1 fruit fly cellular context compared by ENCODE assay signal in the genomic region with DNA sequence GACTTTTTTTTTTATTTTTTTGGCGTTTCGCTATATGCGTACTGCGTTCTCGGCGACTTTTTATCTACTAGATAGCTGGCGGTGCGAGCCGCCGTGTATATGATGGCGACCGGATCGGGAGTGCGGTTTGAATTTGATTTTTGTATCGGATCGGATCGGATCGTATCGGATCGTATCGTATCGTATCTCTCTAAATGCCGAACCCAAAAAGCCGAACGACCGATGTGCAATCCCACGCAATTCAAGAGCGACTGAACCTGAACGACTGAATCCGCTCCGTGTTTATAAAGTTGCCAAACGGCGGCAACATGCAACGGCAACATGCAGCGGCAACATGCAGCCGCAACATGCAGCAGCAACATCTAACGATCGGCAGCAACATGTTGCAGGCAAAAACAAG.
A peak's percentile ranks its signal among the peaks of the same experiment; 100 is the strongest.
TF ChIP-seq lines count a peak whose summit lies in the region.

No protein-coding gene starts in this region.

TF ChIP-seq in whole organism, embryonic, 481 proteins besides CTCF, POLR2A, EP300 and RAD21 (continued from another document and continues in another):
- TF ChIP-seq CG13287 (GFP tag; IDR thresholded peaks at IDR 0.05; lab: Robert Waterston, UW; ENCODE audit: partially characterized antibody) (peak; percentile 35; the same call in 1 of the 2 replicates), Optix (GFP tag; IDR thresholded peaks at IDR 0.05; lab: Robert Waterston, UW) (peak; percentile 40; the same call in 1 of the 3 replicates), Eip74EF (GFP tag; optimal IDR thresholded peaks at IDR 0.05; lab: Kevin White, UChicago) (no peak), Elba2 (GFP tag; optimal IDR thresholded peaks at IDR 0.05; lab: Kevin White, UChicago) (no peak), CG12104 (GFP tag; optimal IDR thresholded peaks at IDR 0.05; lab: Kevin White, UChicago) (no peak), CG33557 (GFP tag; optimal IDR thresholded peaks at IDR 0.05; lab: Kevin White, UChicago) (no peak), Hr39 (optimal IDR thresholded peaks at IDR 0.05; lab: Kevin White, UChicago) (no peak), CG11560 (tag; IDR thresholded peaks at IDR 0.05; lab: Robert Waterston, UW) (no peak), CG11398 (GFP tag; optimal IDR thresholded peaks at IDR 0.05; lab: Kevin White, UChicago) (no peak), CG11247 (GFP tag; IDR thresholded peaks at IDR 0.05; lab: Robert Waterston, UW) (no peak), luna (GFP tag; optimal IDR thresholded peaks at IDR 0.05; lab: Kevin White, UChicago) (no peak), CG11696 (GFP tag; IDR thresholded peaks at IDR 0.05; lab: Robert Waterston, UW) (no peak), Dp (GFP tag; optimal IDR thresholded peaks at IDR 0.05; lab: Kevin White, UChicago) (no peak), MBD-R2 (GFP tag; IDR thresholded peaks at IDR 0.05; lab: Robert Waterston, UW) (no peak), ci (GFP tag; IDR thresholded peaks at IDR 0.05; lab: Robert Waterston, UW) (peak; percentile 73; the same call in 2 of the 3 replicates), CG6765 (GFP tag; optimal IDR thresholded peaks at IDR 0.05; lab: Kevin White, UChicago) (no peak), Hmx (GFP tag; optimal IDR thresholded peaks at IDR 0.05; lab: Kevin White, UChicago) (no peak), lov (optimal IDR thresholded peaks at IDR 0.05; lab: Kevin White, UChicago) (no peak), lov (GFP tag; IDR thresholded peaks at IDR 0.05; lab: Robert Waterston, UW) (no peak), ranshi (GFP tag; IDR thresholded peaks at IDR 0.05; lab: Robert Waterston, UW) (no peak), Max (GFP tag; optimal IDR thresholded peaks at IDR 0.05; lab: Kevin White, UChicago) (no peak), gcm2 (GFP tag; optimal IDR thresholded peaks at IDR 0.05; lab: Kevin White, UChicago) (no peak), dpn (GFP tag; optimal IDR thresholded peaks at IDR 0.05; lab: Kevin White, UChicago) (no peak), nerfin-2 (GFP tag; IDR thresholded peaks at IDR 0.05; lab: Robert Waterston, UW; ENCODE audit: partially characterized antibody) (0 out of 2 replicates have a peak, but pooled peaks have one; percentile 18), CG7372 (GFP tag; IDR thresholded peaks at IDR 0.05; lab: Robert Waterston, UW) (no peak), CG1024 (GFP tag; IDR thresholded peaks at IDR 0.05; lab: Robert Waterston, UW) (no peak), tna (GFP tag; IDR thresholded peaks at IDR 0.05; lab: Robert Waterston, UW; ENCODE audit: partially characterized antibody) (peak; percentile 24; the same call in 1 of the 2 replicates), CG4328 (GFP tag; optimal IDR thresholded peaks at IDR 0.05; lab: Kevin White, UChicago) (no peak), usp (GFP tag; optimal IDR thresholded peaks at IDR 0.05; lab: Kevin White, UChicago) (no peak), CG9437 (GFP tag; optimal IDR thresholded peaks at IDR 0.05; lab: Kevin White, UChicago) (no peak), crol (GFP tag; IDR thresholded peaks at IDR 0.05; lab: Robert Waterston, UW) (peak; percentile 9; the same call in 1 of the 2 replicates), CG10979 (tag; optimal IDR thresholded peaks at IDR 0.05; lab: Kevin White, UChicago) (no peak), CG9797 (GFP tag; optimal IDR thresholded peaks at IDR 0.05; lab: Kevin White, UChicago) (no peak), Mes4 (GFP tag; optimal IDR thresholded peaks at IDR 0.05; lab: Kevin White, UChicago) (no peak), exex (tag; optimal IDR thresholded peaks at IDR 0.05; lab: Kevin White, UChicago) (no peak), kni (GFP tag; optimal IDR thresholded peaks at IDR 0.05; lab: Kevin White, UChicago) (no peak), Sry-β (GFP tag; optimal IDR thresholded peaks at IDR 0.05; lab: Kevin White, UChicago) (no peak), CG12155 (GFP tag; optimal IDR thresholded peaks at IDR 0.05; lab: Kevin White, UChicago) (no peak), vnd (GFP tag; IDR thresholded peaks at IDR 0.05; lab: Robert Waterston, UW; ENCODE audit: partially characterized antibody) (no peak), E2f1 (GFP tag; IDR thresholded peaks at IDR 0.05; lab: Robert Waterston, UW) (no peak), stwl (tag; optimal IDR thresholded peaks at IDR 0.05; lab: Kevin White, UChicago) (peak; percentile 19), al (GFP tag; IDR thresholded peaks at IDR 0.05; lab: Robert Waterston, UW) (no peak), fd96Cb (tag; optimal IDR thresholded peaks at IDR 0.05; lab: Kevin White, UChicago) (no peak), Drgx (GFP tag; IDR thresholded peaks at IDR 0.05; lab: Robert Waterston, UW) (0 out of 2 replicates have a peak, but pooled peaks have one; percentile 14), cad (GFP tag; optimal IDR thresholded peaks at IDR 0.05; lab: Kevin White, UChicago) (no peak), CG12219 (GFP tag; optimal IDR thresholded peaks at IDR 0.05; lab: Kevin White, UChicago) (no peak), toy (GFP tag; IDR thresholded peaks at IDR 0.05; lab: Robert Waterston, UW) (no peak), Bgb (GFP tag; IDR thresholded peaks at IDR 0.05; lab: Robert Waterston, UW; ENCODE audit: partially characterized antibody) (peak; percentile 60; the same call in 1 of the 2 replicates), crp (GFP tag; optimal IDR thresholded peaks at IDR 0.05; lab: Kevin White, UChicago) (no peak), Gug (GFP tag; IDR thresholded peaks at IDR 0.05; lab: Robert Waterston, UW) (no peak), H15 (GFP tag; IDR thresholded peaks at IDR 0.05; lab: Robert Waterston, UW) (no peak), Ada2b (GFP tag; IDR thresholded peaks at IDR 0.05; lab: Robert Waterston, UW) (peak; percentile 18; the same call in 1 of the 2 replicates), da (GFP tag; optimal IDR thresholded peaks at IDR 0.05; lab: Kevin White, UChicago) (no peak), Atf6 (GFP tag; IDR thresholded peaks at IDR 0.05; lab: Robert Waterston, UW) (no peak), HLH4C (GFP tag; IDR thresholded peaks at IDR 0.05; lab: Robert Waterston, UW; ENCODE audit: partially characterized antibody) (peak; percentile 30; the same call in 1 of the 3 replicates), CG30431 (GFP tag; optimal IDR thresholded peaks at IDR 0.05; lab: Kevin White, UChicago) (no peak), abd-A (tag; optimal IDR thresholded peaks at IDR 0.05; lab: Kevin White, UChicago) (no peak), ro (GFP tag; IDR thresholded peaks at IDR 0.05; lab: Robert Waterston, UW) (no peak), Sox102F (GFP tag; optimal IDR thresholded peaks at IDR 0.05; lab: Kevin White, UChicago) (no peak), CG12744 (GFP tag; optimal IDR thresholded peaks at IDR 0.05; lab: Kevin White, UChicago) (no peak), slou (GFP tag; optimal IDR thresholded peaks at IDR 0.05; lab: Kevin White, UChicago) (no peak), eve (GFP tag; optimal IDR thresholded peaks at IDR 0.05; lab: Kevin White, UChicago) (no peak), cas (GFP tag; IDR thresholded peaks at IDR 0.05; lab: Robert Waterston, UW) (no peak), phol (tag; optimal IDR thresholded peaks at IDR 0.05; lab: Kevin White, UChicago) (no peak), CG2116 (GFP tag; optimal IDR thresholded peaks at IDR 0.05; lab: Kevin White, UChicago) (no peak), CG10274 (GFP tag; optimal IDR thresholded peaks at IDR 0.05; lab: Kevin White, UChicago) (no peak), CG18476 (GFP tag; optimal IDR thresholded peaks at IDR 0.05; lab: Kevin White, UChicago) (no peak), CG17328 (GFP tag; IDR thresholded peaks at IDR 0.05; lab: Robert Waterston, UW) (peak; percentile 40; the same call in 1 of the 2 replicates), CG9817 (tag; optimal IDR thresholded peaks at IDR 0.05; lab: Kevin White, UChicago) (no peak), CG16863 (GFP tag; optimal IDR thresholded peaks at IDR 0.05; lab: Kevin White, UChicago) (no peak), corto (GFP tag; optimal IDR thresholded peaks at IDR 0.05; lab: Kevin White, UChicago) (no peak), Hsf (GFP tag; optimal IDR thresholded peaks at IDR 0.05; lab: Kevin White, UChicago) (no peak), Dek (tag; optimal IDR thresholded peaks at IDR 0.05; lab: Kevin White, UChicago) (no peak), bowl (GFP tag; IDR thresholded peaks at IDR 0.05; lab: Robert Waterston, UW) (0 out of 2 replicates have a peak, but pooled peaks have one; percentile 8), CG13775 (GFP tag; optimal IDR thresholded peaks at IDR 0.05; lab: Kevin White, UChicago) (no peak), NfI (GFP tag; optimal IDR thresholded peaks at IDR 0.05; lab: Kevin White, UChicago) (no peak), CHES-1-like (GFP tag; optimal IDR thresholded peaks at IDR 0.05; lab: Kevin White, UChicago) (no peak), unc-4 (GFP tag; IDR thresholded peaks at IDR 0.05; lab: Robert Waterston, UW; ENCODE audit: partially characterized antibody) (no peak), CG6175 (GFP tag; IDR thresholded peaks at IDR 0.05; lab: Robert Waterston, UW) (0 out of 3 replicates have a peak, but pooled peaks have one; percentile 17), CG10267 (tag; optimal IDR thresholded peaks at IDR 0.05; lab: Kevin White, UChicago) (no peak), CG12299 (tag; optimal IDR thresholded peaks at IDR 0.05; lab: Kevin White, UChicago) (no peak), CG31224 (GFP tag; IDR thresholded peaks at IDR 0.05; lab: Robert Waterston, UW) (no peak), E2f2 (GFP tag; IDR thresholded peaks at IDR 0.05; lab: Robert Waterston, UW) (peak; percentile 30; the same call in 1 of the 2 replicates), Ptx1 (GFP tag; IDR thresholded peaks at IDR 0.05; lab: Robert Waterston, UW) (no peak), TFAM (GFP tag; optimal IDR thresholded peaks at IDR 0.05; lab: Kevin White, UChicago) (no peak), D (optimal IDR thresholded peaks at IDR 0.05; lab: Kevin White, UChicago) (no peak), D (GFP tag; optimal IDR thresholded peaks at IDR 0.05; lab: Kevin White, UChicago) (no peak), CG5180 (GFP tag; optimal IDR thresholded peaks at IDR 0.05; lab: Kevin White, UChicago) (peak; percentile 41), CG34224 (GFP tag; IDR thresholded peaks at IDR 0.05; lab: Robert Waterston, UW; ENCODE audit: partially characterized antibody) (peak; percentile 11; the same call in 1 of the 3 replicates), CG7271 (tag; optimal IDR thresholded peaks at IDR 0.05; lab: Kevin White, UChicago) (no peak), Camta (GFP tag; optimal IDR thresholded peaks at IDR 0.05; lab: Kevin White, UChicago) (no peak), fru (optimal IDR thresholded peaks at IDR 0.05; lab: Kevin White, UChicago) (no peak), fd64A (GFP tag; optimal IDR thresholded peaks at IDR 0.05; lab: Kevin White, UChicago) (no peak), fd3F (GFP tag; optimal IDR thresholded peaks at IDR 0.05; lab: Kevin White, UChicago) (no peak), dimm (GFP tag; IDR thresholded peaks at IDR 0.05; lab: Robert Waterston, UW) (no peak), chinmo (GFP tag; IDR thresholded peaks at IDR 0.05; lab: Robert Waterston, UW; ENCODE audit: partially characterized antibody) (peak; percentile 86; the same call in 3 of the 4 replicates), HLH3B (GFP tag; IDR thresholded peaks at IDR 0.05; lab: Robert Waterston, UW) (no peak), Mad (GFP tag; optimal IDR thresholded peaks at IDR 0.05; lab: Kevin White, UChicago) (no peak), CG3995 (GFP tag; optimal IDR thresholded peaks at IDR 0.05; lab: Kevin White, UChicago) (no peak), psq (GFP tag; optimal IDR thresholded peaks at IDR 0.05; lab: Kevin White, UChicago) (no peak), CG14014 (GFP tag; IDR thresholded peaks at IDR 0.05; lab: Robert Waterston, UW) (peak; percentile 19; the same call in 1 of the 2 replicates), twi (tag; optimal IDR thresholded peaks at IDR 0.05; lab: Kevin White, UChicago) (no peak), CG34376 (GFP tag; optimal IDR thresholded peaks at IDR 0.05; lab: Kevin White, UChicago) (peak; percentile 7), tgo (GFP tag; IDR thresholded peaks at IDR 0.05; lab: Robert Waterston, UW) (no peak), sqz (GFP tag; optimal IDR thresholded peaks at IDR 0.05; lab: Kevin White, UChicago) (no peak), CG2129 (GFP tag; IDR thresholded peaks at IDR 0.05; lab: Robert Waterston, UW; ENCODE audit: partially characterized antibody) (no peak), jing (GFP tag; optimal IDR thresholded peaks at IDR 0.05; lab: Kevin White, UChicago) (no peak), CG1792 (GFP tag; optimal IDR thresholded peaks at IDR 0.05; lab: Kevin White, UChicago) (no peak), CG15601 (tag; optimal IDR thresholded peaks at IDR 0.05; lab: Kevin White, UChicago) (peak; percentile 11), Hr51 (GFP tag; optimal IDR thresholded peaks at IDR 0.05; lab: Kevin White, UChicago) (no peak), CG16815 (GFP tag; optimal IDR thresholded peaks at IDR 0.05; lab: Kevin White, UChicago) (no peak), CG1529 (GFP tag; optimal IDR thresholded peaks at IDR 0.05; lab: Kevin White, UChicago) (no peak), Ravus (GFP tag; IDR thresholded peaks at IDR 0.05; lab: Robert Waterston, UW) (no peak), Gsc (GFP tag; IDR thresholded peaks at IDR 0.05; lab: Robert Waterston, UW) (no peak), hth (optimal IDR thresholded peaks at IDR 0.05; lab: Kevin White, UChicago) (no peak), Xbp1 (GFP tag; optimal IDR thresholded peaks at IDR 0.05; lab: Kevin White, UChicago) (no peak), CG34422 (GFP tag; IDR thresholded peaks at IDR 0.05; lab: Robert Waterston, UW) (no peak), CG10147 (GFP tag; optimal IDR thresholded peaks at IDR 0.05; lab: Kevin White, UChicago) (no peak), Mrtf (GFP tag; IDR thresholded peaks at IDR 0.05; lab: Robert Waterston, UW) (no peak), CG17802 (tag; optimal IDR thresholded peaks at IDR 0.05; lab: Kevin White, UChicago) (no peak), CG15269 (tag; optimal IDR thresholded peaks at IDR 0.05; lab: Kevin White, UChicago) (no peak), btn (GFP tag; optimal IDR thresholded peaks at IDR 0.05; lab: Kevin White, UChicago) (no peak), CG17359 (tag; optimal IDR thresholded peaks at IDR 0.05; lab: Kevin White, UChicago) (peak; percentile 35), Sin3A (optimal IDR thresholded peaks at IDR 0.05; lab: Kevin White, UChicago) (no peak), CG11456 (GFP tag; IDR thresholded peaks at IDR 0.05; lab: Robert Waterston, UW) (no peak), gro (GFP tag; optimal IDR thresholded peaks at IDR 0.05; lab: Kevin White, UChicago) (peak; percentile 49), pita (GFP tag; optimal IDR thresholded peaks at IDR 0.05; lab: Kevin White, UChicago) (no peak), pros (GFP tag; optimal IDR thresholded peaks at IDR 0.05; lab: Kevin White, UChicago) (no peak), unpg (GFP tag; optimal IDR thresholded peaks at IDR 0.05; lab: Kevin White, UChicago) (peak; percentile 9), chn (GFP tag; optimal IDR thresholded peaks at IDR 0.05; lab: Kevin White, UChicago) (no peak)
